Fruit fly (Drosophila melanogaster) whole organism, pupa: ENCODE results near the gene Atac2.

ENCODE experiments used
- CG10348 ChIP-seq: fragments of 200-800 bp; sonication (Bioruptor generic); IDR thresholded peaks from 2 replicates; pipeline ENCODE4 v1.3.6; 2022; ENCODE audit warnings: missing biosample characterization, missing genetic modification characterization
- CG12605 ChIP-seq: fragments of 200-800 bp; sonication (Bioruptor generic); IDR thresholded peaks from 2 replicates; pipeline ENCODE4 v1.3.6; 2022; ENCODE audit warnings: missing biosample characterization, missing genetic modification characterization
- CG13204 ChIP-seq: fragments of 200-800 bp; sonication (Bioruptor generic); optimal IDR thresholded peaks from 2 replicates; lab custom pipeline; 2018; ENCODE audit warnings: missing biosample characterization, mild to moderate bottlenecking, missing genetic modification characterization, moderate library complexity
- CG14655 ChIP-seq: fragments of 200-800 bp; sonication (Bioruptor generic); optimal IDR thresholded peaks from 3 replicates; lab custom pipeline; 2017; ENCODE audit warnings: mild to moderate bottlenecking, missing biosample characterization, missing genetic modification reagents, missing genetic modification characterization
- CG15710 ChIP-seq: fragments of 200-800 bp; sonication (Bioruptor generic); optimal IDR thresholded peaks from 2 replicates; lab custom pipeline; 2018; ENCODE audit warnings: missing biosample characterization, mild to moderate bottlenecking, missing genetic modification characterization, moderate library complexity
- CG17806 ChIP-seq: fragments of 200-800 bp; sonication (Bioruptor generic); optimal IDR thresholded peaks from 2 replicates; lab custom pipeline; 2018; ENCODE audit warnings: missing biosample characterization, mild to moderate bottlenecking, missing genetic modification characterization, moderate library complexity
- CG32121 ChIP-seq: fragments of 200-800 bp; sonication (Bioruptor generic); IDR thresholded peaks from 2 replicates; pipeline ENCODE4 v1.3.6; 2022; ENCODE audit warnings: missing biosample characterization, missing genetic modification characterization
- CG34367 ChIP-seq: fragments of 200-800 bp; sonication (Bioruptor generic); optimal IDR thresholded peaks from 2 replicates; lab custom pipeline; 2018; ENCODE audit warnings: missing biosample characterization, mild to moderate bottlenecking, missing genetic modification characterization
- CG4496 ChIP-seq: fragments of 200-800 bp; sonication (Bioruptor generic); IDR thresholded peaks from 3 replicates; pipeline ENCODE4 v1.3.6; 2022; ENCODE audit warnings: missing biosample characterization, missing genetic modification characterization
- CG8159 ChIP-seq: fragments of 200-800 bp; sonication (Bioruptor generic); optimal IDR thresholded peaks from 3 replicates; lab custom pipeline; 2018; ENCODE audit warnings: missing biosample characterization, mild to moderate bottlenecking, missing genetic modification characterization, moderate library complexity
- CG8301 ChIP-seq: fragments of 200-800 bp; sonication (Bioruptor generic); optimal IDR thresholded peaks from 2 replicates; lab custom pipeline; 2018; ENCODE audit warnings: missing biosample characterization, mild to moderate bottlenecking, missing genetic modification characterization
- CG9948 ChIP-seq: fragments of 200-800 bp; sonication (Bioruptor generic); optimal IDR thresholded peaks from 2 replicates; lab custom pipeline; 2018; ENCODE audit warnings: missing biosample characterization, mild to moderate bottlenecking, missing genetic modification characterization, moderate library complexity
- D1 ChIP-seq: fragments of 200-800 bp; sonication (Bioruptor generic); optimal IDR thresholded peaks from 2 replicates; lab custom pipeline; 2018; ENCODE audit warnings: missing biosample characterization, mild to moderate bottlenecking, missing genetic modification characterization, moderate library complexity
- EcR ChIP-seq: fragments of 200-800 bp; sonication (Bioruptor generic); optimal IDR thresholded peaks from 3 replicates; lab custom pipeline; 2019; ENCODE audit warnings: missing biosample characterization, missing genetic modification characterization, mild to moderate bottlenecking, moderate library complexity, missing genetic modification reagents
- Ets98B ChIP-seq: fragments of 200-800 bp; sonication (Bioruptor generic); IDR thresholded peaks from 2 replicates; pipeline ENCODE4 v1.3.6; 2022; ENCODE audit warnings: missing biosample characterization, missing genetic modification characterization
- Pif1A ChIP-seq: fragments of 200-800 bp; sonication (Bioruptor generic); optimal IDR thresholded peaks from 3 replicates; lab custom pipeline; 2016; ENCODE audit warnings: missing biosample characterization, missing genetic modification characterization
- Pif1B ChIP-seq: fragments of 200-800 bp; sonication (Bioruptor generic); optimal IDR thresholded peaks from 3 replicates; lab custom pipeline; 2016; ENCODE audit warnings: missing biosample characterization, missing genetic modification characterization
- Snoo ChIP-seq: fragments of 200-800 bp; sonication (Bioruptor generic); optimal IDR thresholded peaks from 3 replicates; lab custom pipeline; 2017; ENCODE audit warnings: missing biosample characterization, mild to moderate bottlenecking, missing genetic modification characterization, inconsistent platforms
- fd96Ca ChIP-seq: fragments of 200-800 bp; sonication (Bioruptor generic); IDR thresholded peaks from 3 replicates; pipeline ENCODE4 v1.3.6; 2022; ENCODE audit warnings: missing biosample characterization, missing genetic modification characterization
- gl ChIP-seq: fragments of 200-800 bp; sonication (Bioruptor generic); optimal IDR thresholded peaks from 2 replicates; lab custom pipeline; 2018; ENCODE audit warnings: missing biosample characterization, mild to moderate bottlenecking, missing genetic modification characterization
- rn ChIP-seq: fragments of 200-800 bp; sonication (Bioruptor generic); IDR thresholded peaks from 2 replicates; pipeline ENCODE4 v1.3.6; 2022; ENCODE audit warnings: missing biosample characterization, missing genetic modification characterization

Gene Atac2

dm6 chr2L:18612106-18612505, at the start of gene Atac2:
Gene Atac2, minus strand, starts transcription at chr2L:18612249.
- TF ChIP-seq CG4496 (GFP tag; lab: Robert Waterston, UW) (no peak), CG14655 (GFP tag; lab: Kevin White, UChicago) (no peak), Pif1B (GFP tag; lab: Kevin White, UChicago) (no peak), CG13204 (no peak), CG10348 (GFP tag; lab: Robert Waterston, UW) (no peak), gl (no peak), D1 (tag; lab: Kevin White, UChicago) (no peak)

- TF ChIP-seq CG4496 (GFP tag; lab: Robert Waterston, UW) (no peak), CG9948 (tag; lab: Kevin White, UChicago) (no peak), CG8301 (tag; lab: Kevin White, UChicago) (no peak), Ets98B (GFP tag; lab: Robert Waterston, UW) (no peak), CG34367 (tag; lab: Kevin White, UChicago) (no peak), EcR (no peak)
Measured at dm6 chr2L:18658108-18658507, 46.1 kb upstream of the Atac2 start.

- no peak for TF ChIP-seq CG14655 (GFP tag; lab: Kevin White, UChicago)
- no peak for TF ChIP-seq EcR
- no peak for TF ChIP-seq CG15710 (tag; lab: Kevin White, UChicago)
Measured at dm6 chr2L:18656691-18657237, 44.7 kb upstream of the Atac2 start.

- TF ChIP-seq CG14655 (GFP tag; lab: Kevin White, UChicago) = peak; percentile 78
- no peak for TF ChIP-seq CG10348 (GFP tag; lab: Robert Waterston, UW)
- peak; percentile 50 for TF ChIP-seq gl
- TF ChIP-seq CG8301 (tag; lab: Kevin White, UChicago) = peak; percentile 74
- no peak for TF ChIP-seq EcR
- TF ChIP-seq CG12605 (GFP tag; lab: Robert Waterston, UW) = 0 out of 2 replicates have a peak, but pooled peaks have one; percentile 23
- TF ChIP-seq CG15710 (tag; lab: Kevin White, UChicago) = peak; percentile 78
- peak; percentile 82 for TF ChIP-seq Pif1A (GFP tag; lab: Kevin White, UChicago)
- peak; percentile 85 for TF ChIP-seq CG17806 (tag; lab: Kevin White, UChicago)
- TF ChIP-seq Snoo = peak; percentile 69
- TF ChIP-seq CG34367 (tag; lab: Kevin White, UChicago) = peak; percentile 83
- peak; percentile 74 for TF ChIP-seq CG9948 (tag; lab: Kevin White, UChicago)
- TF ChIP-seq CG4496 (GFP tag; lab: Robert Waterston, UW) = peak; percentile 77
- peak; percentile 86 for TF ChIP-seq Pif1B (GFP tag; lab: Kevin White, UChicago)
- TF ChIP-seq Ets98B (GFP tag; lab: Robert Waterston, UW) = no peak; the same call in 1 of the 2 replicates
- TF ChIP-seq CG13204 = peak; percentile 27
- no peak for TF ChIP-seq rn
- TF ChIP-seq CG8159 = peak; percentile 84
- TF ChIP-seq fd96Ca = peak; percentile 65
- peak; percentile 62 for TF ChIP-seq D1 (tag; lab: Kevin White, UChicago)
- no peak for TF ChIP-seq CG32121 (GFP tag; lab: Robert Waterston, UW)
Measured at dm6 chr2L:18653328-18653675, 41.3 kb upstream of the Atac2 start.

dm6 chr2L:18652663-18653327, 40.7 kb upstream of the Atac2 start, which contains the start of gene Cyp310a1:
Gene Cyp310a1, minus strand, starts transcription at chr2L:18653010.
- no peak for TF ChIP-seq D1 (tag; lab: Kevin White, UChicago)
- TF ChIP-seq CG15710 (tag; lab: Kevin White, UChicago) = no peak
- no peak for TF ChIP-seq Pif1B (GFP tag; lab: Kevin White, UChicago)
- no peak for TF ChIP-seq EcR
- no peak for TF ChIP-seq fd96Ca
- no peak for TF ChIP-seq CG8301 (tag; lab: Kevin White, UChicago)
- no peak for TF ChIP-seq CG8159
- no peak for TF ChIP-seq CG10348 (GFP tag; lab: Robert Waterston, UW)
- TF ChIP-seq CG9948 (tag; lab: Kevin White, UChicago) = no peak
- no peak for TF ChIP-seq CG13204
- TF ChIP-seq Ets98B (GFP tag; lab: Robert Waterston, UW) = no peak
- no peak for TF ChIP-seq CG32121 (GFP tag; lab: Robert Waterston, UW)
- no peak for TF ChIP-seq CG12605 (GFP tag; lab: Robert Waterston, UW)
- no peak for TF ChIP-seq CG17806 (tag; lab: Kevin White, UChicago)
- TF ChIP-seq rn = no peak
- TF ChIP-seq CG4496 (GFP tag; lab: Robert Waterston, UW) = no peak
- TF ChIP-seq gl = no peak
- TF ChIP-seq Pif1A (GFP tag; lab: Kevin White, UChicago) = no peak
- TF ChIP-seq CG34367 (tag; lab: Kevin White, UChicago) = no peak
- TF ChIP-seq CG14655 (GFP tag; lab: Kevin White, UChicago) = no peak

dm6 chr2L:18647857-18648652, 36.0 kb upstream of the Atac2 start:
- TF ChIP-seq CG4496 (GFP tag; lab: Robert Waterston, UW) (0 out of 3 replicates have a peak, but pooled peaks have one; percentile 13), Snoo (peak; percentile 48), rn (no peak), Pif1B (GFP tag; lab: Kevin White, UChicago) (peak; percentile 1), D1 (tag; lab: Kevin White, UChicago) (no peak), CG10348 (GFP tag; lab: Robert Waterston, UW) (no peak), CG12605 (GFP tag; lab: Robert Waterston, UW) (no peak), EcR (no peak), Ets98B (GFP tag; lab: Robert Waterston, UW) (no peak), gl (no peak), Pif1A (GFP tag; lab: Kevin White, UChicago) (peak; percentile 58), CG13204 (peak; percentile 49), CG32121 (GFP tag; lab: Robert Waterston, UW) (no peak), CG15710 (tag; lab: Kevin White, UChicago) (peak; percentile 70), CG8301 (tag; lab: Kevin White, UChicago) (peak; percentile 27), CG34367 (tag; lab: Kevin White, UChicago) (peak; percentile 58), CG8159 (peak; percentile 24), CG17806 (tag; lab: Kevin White, UChicago) (peak; percentile 24), CG9948 (tag; lab: Kevin White, UChicago) (peak; percentile 48), CG14655 (GFP tag; lab: Kevin White, UChicago) (peak; percentile 20), fd96Ca (no peak)
